Fruit fly (Drosophila melanogaster): ENCODE results near the gene CG42726.
A peak's percentile ranks its signal among the peaks of the same experiment; 100 is the strongest.

- peak; percentile 46 for TF ChIP-seq bab1 (GFP tag; optimal IDR thresholded peaks at IDR 0.05)
- TF ChIP-seq CG7045 (GFP tag; optimal IDR thresholded peaks at IDR 0.05): no peak
- TF ChIP-seq cnc (optimal IDR thresholded peaks at IDR 0.05): no peak
- TF ChIP-seq toe (GFP tag; optimal IDR thresholded peaks at IDR 0.05): no peak
- no peak for TF ChIP-seq cic (GFP tag; optimal IDR thresholded peaks at IDR 0.05)
- no peak for TF ChIP-seq pad (GFP tag; optimal IDR thresholded peaks at IDR 0.05)
- peak; percentile 41 for TF ChIP-seq CG1620 (GFP tag; optimal IDR thresholded peaks at IDR 0.05)
- TF ChIP-seq Mnt (GFP tag; optimal IDR thresholded peaks at IDR 0.05): peak; percentile 9
- peak; percentile 17 for TF ChIP-seq Crg-1 (GFP tag; optimal IDR thresholded peaks at IDR 0.05)
These were observed 15.8 kb downstream of the CG42726 start, which contains the start of gene CG6171 for dm6 chr3R:15363608-15364007.

Data from whole organism, adult.